Worm (Caenorhabditis elegans): ENCODE results near the gene C47E8.1.

Gene C47E8.1

ce11 chrV:14633319-14633718 lies 32.5 kb upstream of the C47E8.1 start:
- TF ChIP-seq unc-86 (tag; optimal IDR thresholded peaks at IDR 0.05): no peak
- no peak for TF ChIP-seq C08G9.2 (tag; optimal IDR thresholded peaks at IDR 0.05)
- no peak for TF ChIP-seq ceh-24 (tag; optimal IDR thresholded peaks at IDR 0.05)
- no peak for TF ChIP-seq ceh-31 (tag; optimal IDR thresholded peaks at IDR 0.05)
- TF ChIP-seq sdc-2 (tag; optimal IDR thresholded peaks at IDR 0.05): no peak

ce11 chrV:14635119-14635518 lies 30.7 kb upstream of the C47E8.1 start, which contains the start of gene F43D2.6:
Gene F43D2.6 (minus strand): TSS chrV:14635180.
- TF ChIP-seq pag-3 (tag; optimal IDR thresholded peaks at IDR 0.05; ENCODE audit: borderline replicate concordance): no peak
- no peak for TF ChIP-seq fkh-10 (GFP tag; optimal IDR thresholded peaks at IDR 0.05)
- TF ChIP-seq ceh-9 (tag; optimal IDR thresholded peaks at IDR 0.05): no peak

ce11 chrV:14638075-14638474 lies 27.8 kb upstream of the C47E8.1 start:
- TF ChIP-seq tbx-2 (tag; optimal IDR thresholded peaks at IDR 0.05) (no peak), nhr-11 (tag; optimal IDR thresholded peaks at IDR 0.05) (no peak), ceh-14 (tag; optimal IDR thresholded peaks at IDR 0.05) (no peak), hlh-15 (tag; optimal IDR thresholded peaks at IDR 0.05) (no peak), ceh-22 (tag; optimal IDR thresholded peaks at IDR 0.05) (no peak), ceh-2 (tag; optimal IDR thresholded peaks at IDR 0.05) (no peak), K09A11.1 (tag; optimal IDR thresholded peaks at IDR 0.05; ENCODE audit: insufficient read depth) (no peak), ceh-45 (GFP tag; IDR thresholded peaks at IDR 0.05) (no peak), Y22D7AL.16 (tag; optimal IDR thresholded peaks at IDR 0.05) (no peak), ceh-31 (tag; optimal IDR thresholded peaks at IDR 0.05) (no peak), F13H6.1 (tag; optimal IDR thresholded peaks at IDR 0.05) (no peak), che-1 (tag; optimal IDR thresholded peaks at IDR 0.05) (no peak), sox-4 (tag; optimal IDR thresholded peaks at IDR 0.05) (no peak), nfya-1 (tag; optimal IDR thresholded peaks at IDR 0.05) (no peak), rnt-1 (tag; optimal IDR thresholded peaks at IDR 0.05) (no peak), syd-9 (tag; optimal IDR thresholded peaks at IDR 0.05) (no peak), tbx-7 (tag; optimal IDR thresholded peaks at IDR 0.05) (no peak), ets-4 (tag; optimal IDR thresholded peaks at IDR 0.05) (no peak)

- TF ChIP-seq sdc-2 (tag; optimal IDR thresholded peaks at IDR 0.05): no peak
- no peak for TF ChIP-seq ceh-31 (tag; optimal IDR thresholded peaks at IDR 0.05)
- TF ChIP-seq ama-1 (optimal IDR thresholded peaks at IDR 0.05): no peak
- no peak for TF ChIP-seq unc-3 (GFP tag; conservative IDR thresholded peaks at IDR 0.05)
- no peak for TF ChIP-seq unc-3 (tag; optimal IDR thresholded peaks at IDR 0.05)
- TF ChIP-seq T23F11.4 (GFP tag; optimal IDR thresholded peaks at IDR 0.05): no peak
- no peak for TF ChIP-seq elt-4 (tag; optimal IDR thresholded peaks at IDR 0.05)
- no peak for TF ChIP-seq pros-1 (tag; optimal IDR thresholded peaks at IDR 0.05)
- TF ChIP-seq lin-11 (tag; optimal IDR thresholded peaks at IDR 0.05): no peak
- no peak for TF ChIP-seq syd-9 (tag; optimal IDR thresholded peaks at IDR 0.05)
- no peak for TF ChIP-seq tbx-2 (tag; optimal IDR thresholded peaks at IDR 0.05)
- no peak for TF ChIP-seq pat-9 (tag; optimal IDR thresholded peaks at IDR 0.05)
- no peak for TF ChIP-seq ceh-45 (GFP tag; IDR thresholded peaks at IDR 0.05)
Measured at ce11 chrV:14640071-14640470, 25.8 kb upstream of the C47E8.1 start, which contains the start of gene F43D2.7. Gene F43D2.7 (minus strand): TSS chrV:14640171.

ce11 chrV:14640769-14641168 lies 25.1 kb upstream of the C47E8.1 start, which contains the start of gene C54G10.1:
Gene C54G10.1 (plus strand): TSS chrV:14641101.
- TF ChIP-seq hlh-8 (tag; optimal IDR thresholded peaks at IDR 0.05) (no peak), unc-3 (GFP tag; conservative IDR thresholded peaks at IDR 0.05) (no peak), unc-3 (tag; optimal IDR thresholded peaks at IDR 0.05) (no peak)

DNA sequence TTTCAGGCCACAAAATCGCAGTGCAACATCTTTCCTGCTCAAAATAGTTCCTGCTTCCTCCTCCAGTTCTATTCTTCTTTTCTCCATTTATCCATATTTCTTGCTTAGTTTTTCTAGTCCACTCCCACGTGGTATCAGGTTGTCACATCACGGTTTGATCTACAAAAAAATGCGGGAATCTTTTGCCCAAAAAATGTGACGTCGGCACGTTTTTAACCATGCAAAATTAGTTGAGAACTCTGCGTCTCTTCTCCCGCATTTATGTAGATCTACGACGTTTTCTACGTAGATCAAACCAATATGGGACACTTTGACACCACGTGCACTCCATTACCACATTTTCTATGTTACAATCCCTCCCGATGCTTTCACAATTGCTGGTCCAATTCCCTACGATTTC lies 23.8 kb upstream of the C47E8.1 start:
- TF ChIP-seq hlh-6 (tag; optimal IDR thresholded peaks at IDR 0.05) (no peak), pat-9 (tag; optimal IDR thresholded peaks at IDR 0.05) (no peak), ceh-19 (GFP tag; optimal IDR thresholded peaks at IDR 0.05) (no peak), ceh-2 (tag; optimal IDR thresholded peaks at IDR 0.05) (no peak), fax-1 (tag; optimal IDR thresholded peaks at IDR 0.05) (no peak), ets-4 (tag; optimal IDR thresholded peaks at IDR 0.05) (no peak), odd-2 (tag; optimal IDR thresholded peaks at IDR 0.05) (no peak), lim-6 (tag; optimal IDR thresholded peaks at IDR 0.05) (no peak), unc-86 (tag; optimal IDR thresholded peaks at IDR 0.05) (no peak)
